Worm (Caenorhabditis elegans) whole organism, mixed stage, embryonic: Measurements from ENCODE around the gene tbc-6.

Source experiments
- M03D4.4 ChIP-seq: sonication (generic microtip); optimal IDR thresholded peaks from 2 replicates; lab custom pipeline; 2017; ENCODE audit warnings: mild to moderate bottlenecking, missing genetic modification characterization, missing compliant biosample characterization
- bed-3 ChIP-seq: fragments of 200-800 bp; sonication (Bioruptor generic); optimal IDR thresholded peaks from 3 replicates; lab custom pipeline; 2018; ENCODE audit warnings: mild to moderate bottlenecking, missing genetic modification characterization, moderate library complexity, missing compliant biosample characterization
- blmp-1 ChIP-seq: fragments of 150-350 bp; optimal IDR thresholded peaks from 2 replicates; lab custom pipeline; 2014; ENCODE audit warnings: missing biosample characterization, missing genetic modification characterization
- ceh-39 ChIP-seq: fragments of 150-350 bp; optimal IDR thresholded peaks from 2 replicates; lab custom pipeline; 2014; ENCODE audit warnings: missing biosample characterization, missing genetic modification characterization
- ceh-83 ChIP-seq: fragments of 200-800 bp; sonication (Bioruptor generic); optimal IDR thresholded peaks from 2 replicates; lab custom pipeline; 2018; ENCODE audit warnings: mild to moderate bottlenecking, missing genetic modification characterization, missing compliant biosample characterization
- ces-1 ChIP-seq: fragments of 150-350 bp; optimal IDR thresholded peaks from 2 replicates; lab custom pipeline; 2014; ENCODE audit warnings: missing biosample characterization, missing genetic modification reagents, missing genetic modification characterization
- drap-1 ChIP-seq: fragments of 200-800 bp; sonication (Bioruptor generic); optimal IDR thresholded peaks from 3 replicates; lab custom pipeline; 2018; ENCODE audit warnings: mild to moderate bottlenecking, missing genetic modification characterization, missing compliant biosample characterization
- elt-1 ChIP-seq: sonication (generic microtip); optimal IDR thresholded peaks from 2 replicates; lab custom pipeline; 2017; ENCODE audit warnings: missing genetic modification characterization, mild to moderate bottlenecking, missing compliant biosample characterization, antibody characterized with exemption, moderate library complexity, borderline replicate concordance; ENCODE audit not compliant: insufficient read depth
- elt-3 ChIP-seq: fragments of 150-350 bp; optimal IDR thresholded peaks from 2 replicates; lab custom pipeline; 2014; ENCODE audit warnings: missing biosample characterization, missing genetic modification characterization
- flh-1 ChIP-seq: fragments of 200-800 bp; sonication (Bioruptor generic); optimal IDR thresholded peaks from 2 replicates; lab custom pipeline; 2018; ENCODE audit warnings: mild to moderate bottlenecking, missing genetic modification characterization, moderate library complexity, missing compliant biosample characterization
- ham-2 ChIP-seq: fragments of 200-800 bp; sonication (Bioruptor generic); optimal IDR thresholded peaks from 2 replicates; lab custom pipeline; 2018; ENCODE audit warnings: mild to moderate bottlenecking, missing genetic modification characterization, missing compliant biosample characterization
- hlh-1 ChIP-seq: fragments of 150-350 bp; optimal IDR thresholded peaks from 2 replicates; lab custom pipeline; 2014; ENCODE audit warnings: missing biosample characterization, missing genetic modification reagents, missing genetic modification characterization
- lin-13 ChIP-seq: fragments of 150-350 bp; optimal IDR thresholded peaks from 2 replicates; lab custom pipeline; 2014; ENCODE audit warnings: missing biosample characterization, missing genetic modification characterization
- lin-32 ChIP-seq: fragments of 200-800 bp; sonication (Bioruptor generic); optimal IDR thresholded peaks from 2 replicates; lab custom pipeline; 2018; ENCODE audit warnings: mild to moderate bottlenecking, missing genetic modification characterization, missing compliant biosample characterization
- lsy-2 ChIP-seq: fragments of 150-350 bp; optimal IDR thresholded peaks from 2 replicates; lab custom pipeline; 2014; ENCODE audit warnings: missing biosample characterization, missing genetic modification characterization
- mab-5 ChIP-seq: fragments of 150-350 bp; optimal IDR thresholded peaks from 2 replicates; lab custom pipeline; 2014; ENCODE audit warnings: missing biosample characterization, missing genetic modification characterization
- mep-1 ChIP-seq: fragments of 150-350 bp; optimal IDR thresholded peaks from 2 replicates; lab custom pipeline; 2017; ENCODE audit warnings: missing biosample characterization, missing genetic modification reagents, missing genetic modification characterization, inconsistent platforms
- mls-2 ChIP-seq: sonication (generic microtip); optimal IDR thresholded peaks from 2 replicates; lab custom pipeline; 2016; ENCODE audit warnings: mild to moderate bottlenecking, missing genetic modification characterization, moderate library complexity, missing compliant biosample characterization
- nhr-2 ChIP-seq: fragments of 150-350 bp; optimal IDR thresholded peaks from 2 replicates; lab custom pipeline; 2014; ENCODE audit warnings: missing biosample characterization, missing genetic modification characterization
- nhr-237 ChIP-seq: fragments of 150-350 bp; optimal IDR thresholded peaks from 2 replicates; lab custom pipeline; 2014; ENCODE audit warnings: missing biosample characterization, missing genetic modification characterization
- nhr-28 ChIP-seq: fragments of 150-350 bp; optimal IDR thresholded peaks from 2 replicates; lab custom pipeline; 2014; ENCODE audit warnings: missing biosample characterization, missing genetic modification characterization
- nhr-76 ChIP-seq: sonication (generic microtip); optimal IDR thresholded peaks from 2 replicates; lab custom pipeline; 2017; ENCODE audit warnings: missing biosample characterization, missing genetic modification characterization
- pha-4 ChIP-seq: fragments of 150-350 bp; optimal IDR thresholded peaks from 2 replicates; lab custom pipeline; 2018; ENCODE audit warnings: missing biosample characterization, missing genetic modification reagents, missing genetic modification characterization
- sem-2 ChIP-seq: fragments of 200-800 bp; sonication (Bioruptor generic); optimal IDR thresholded peaks from 2 replicates; lab custom pipeline; 2018; ENCODE audit warnings: mild to moderate bottlenecking, missing genetic modification characterization, missing compliant biosample characterization
- snpc-4 ChIP-seq: fragments of 150-350 bp; optimal IDR thresholded peaks from 2 replicates; lab custom pipeline; 2014; ENCODE audit warnings: missing biosample characterization, missing genetic modification characterization
- sptf-1 ChIP-seq: sonication (generic microtip); optimal IDR thresholded peaks from 2 replicates; lab custom pipeline; 2017; ENCODE audit warnings: mild to moderate bottlenecking, missing genetic modification characterization, moderate library complexity, missing compliant biosample characterization
- tbx-8 ChIP-seq: fragments of 200-800 bp; sonication (Bioruptor generic); optimal IDR thresholded peaks from 2 replicates; lab custom pipeline; 2018; ENCODE audit warnings: mild to moderate bottlenecking, missing genetic modification characterization, moderate library complexity, missing compliant biosample characterization
- unc-120 ChIP-seq: sonication (generic microtip); optimal IDR thresholded peaks from 2 replicates; lab custom pipeline; 2017; ENCODE audit warnings: missing genetic modification characterization, missing compliant biosample characterization; ENCODE audit not compliant: poor library complexity, severe bottlenecking
- unc-39 ChIP-seq: fragments of 150-350 bp; optimal IDR thresholded peaks from 2 replicates; lab custom pipeline; 2014; ENCODE audit warnings: missing biosample characterization, missing genetic modification characterization
- unc-62 ChIP-seq: fragments of 150-350 bp; optimal IDR thresholded peaks from 2 replicates; lab custom pipeline; 2014; ENCODE audit warnings: missing biosample characterization, missing genetic modification reagents, missing genetic modification characterization
- zip-8 ChIP-seq: fragments of 150-350 bp; optimal IDR thresholded peaks from 2 replicates; lab custom pipeline; 2014; ENCODE audit warnings: missing biosample characterization, missing genetic modification characterization
- ztf-11 ChIP-seq: fragments of 150-350 bp; optimal IDR thresholded peaks from 2 replicates; lab custom pipeline; 2014; ENCODE audit warnings: missing biosample characterization, missing genetic modification characterization

The tbc-6 gene

ce11 chrII:6858835-6859234 is 10.9 kb downstream of the tbc-6 start:
- TF ChIP-seq ham-2 (GFP tag; lab: Kevin White, UChicago) (peak; percentile 46), ces-1 (GFP tag; lab: Kevin White, UChicago) (peak; percentile 65), M03D4.4 (peak; percentile 28), mls-2 (tag; lab: Kevin White, UChicago) (peak; percentile 80), lin-13 (tag; lab: Kevin White, UChicago) (peak; percentile 62), mep-1 (tag; lab: Kevin White, UChicago) (peak; percentile 17), nhr-76 (tag; lab: Kevin White, UChicago) (no peak), pha-4 (tag; lab: Kevin White, UChicago) (peak; percentile 75), sptf-1 (tag; lab: Kevin White, UChicago) (peak; percentile 71), unc-120 (tag; lab: Kevin White, UChicago) (peak; percentile 38), drap-1 (peak; percentile 15), nhr-28 (tag; lab: Kevin White, UChicago) (no peak), zip-8 (tag; lab: Kevin White, UChicago) (no peak), unc-62 (GFP tag; lab: Kevin White, UChicago) (peak; percentile 57), bed-3 (GFP tag; lab: Kevin White, UChicago) (no peak), nhr-237 (tag; lab: Kevin White, UChicago) (peak; percentile 30), hlh-1 (tag; lab: Kevin White, UChicago) (peak; percentile 10)

- TF ChIP-seq M03D4.4: no peak
- TF ChIP-seq sptf-1 (tag; lab: Kevin White, UChicago): no peak
- no peak for TF ChIP-seq ceh-83 (GFP tag; lab: Kevin White, UChicago)
- TF ChIP-seq zip-8 (tag; lab: Kevin White, UChicago): no peak
- no peak for TF ChIP-seq blmp-1
- no peak for TF ChIP-seq nhr-76 (tag; lab: Kevin White, UChicago)
- no peak for TF ChIP-seq nhr-28 (tag; lab: Kevin White, UChicago)
Measured at ce11 chrII:6860043-6860442, 12.1 kb downstream of the tbc-6 start.

- TF ChIP-seq lin-32 (GFP tag; lab: Kevin White, UChicago) (no peak), zip-8 (tag; lab: Kevin White, UChicago) (no peak), nhr-2 (tag; lab: Kevin White, UChicago) (no peak), mab-5 (tag; lab: Kevin White, UChicago) (no peak), unc-39 (no peak), drap-1 (no peak), mep-1 (tag; lab: Kevin White, UChicago) (no peak), ham-2 (GFP tag; lab: Kevin White, UChicago) (no peak), elt-3 (tag; lab: Kevin White, UChicago) (no peak), mls-2 (tag; lab: Kevin White, UChicago) (no peak), flh-1 (GFP tag; lab: Kevin White, UChicago) (no peak), hlh-1 (tag; lab: Kevin White, UChicago) (no peak), ztf-11 (no peak), tbx-8 (GFP tag; lab: Kevin White, UChicago) (no peak), sem-2 (GFP tag; lab: Kevin White, UChicago) (no peak), elt-1 (tag; lab: Kevin White, UChicago) (no peak), ceh-39 (tag; lab: Kevin White, UChicago) (no peak), ceh-83 (GFP tag; lab: Kevin White, UChicago) (no peak), ces-1 (GFP tag; lab: Kevin White, UChicago) (no peak), lsy-2 (no peak)
Measured at ce11 chrII:6863652-6864051, 15.7 kb downstream of the tbc-6 start, which contains the start of gene aff-1. aff-1 (minus strand) TSS chrII:6863752.

ce11 chrII:6870803-6871202 is 22.9 kb downstream of the tbc-6 start, which contains the start of gene clhm-1:
clhm-1 (minus strand) TSS chrII:6871009.
- TF ChIP-seq elt-3 (tag; lab: Kevin White, UChicago) (no peak), blmp-1 (no peak), elt-1 (tag; lab: Kevin White, UChicago) (no peak), unc-39 (no peak), sem-2 (GFP tag; lab: Kevin White, UChicago) (no peak), snpc-4 (tag; lab: Kevin White, UChicago) (no peak), ztf-11 (no peak), hlh-1 (tag; lab: Kevin White, UChicago) (peak; percentile 62)
